Fruit fly (Drosophila melanogaster): ENCODE measurements around the gene Kap-alpha1.
A peak's percentile ranks its signal among the peaks of the same experiment; 100 is the strongest.

Gene Kap-alpha1

DNA sequence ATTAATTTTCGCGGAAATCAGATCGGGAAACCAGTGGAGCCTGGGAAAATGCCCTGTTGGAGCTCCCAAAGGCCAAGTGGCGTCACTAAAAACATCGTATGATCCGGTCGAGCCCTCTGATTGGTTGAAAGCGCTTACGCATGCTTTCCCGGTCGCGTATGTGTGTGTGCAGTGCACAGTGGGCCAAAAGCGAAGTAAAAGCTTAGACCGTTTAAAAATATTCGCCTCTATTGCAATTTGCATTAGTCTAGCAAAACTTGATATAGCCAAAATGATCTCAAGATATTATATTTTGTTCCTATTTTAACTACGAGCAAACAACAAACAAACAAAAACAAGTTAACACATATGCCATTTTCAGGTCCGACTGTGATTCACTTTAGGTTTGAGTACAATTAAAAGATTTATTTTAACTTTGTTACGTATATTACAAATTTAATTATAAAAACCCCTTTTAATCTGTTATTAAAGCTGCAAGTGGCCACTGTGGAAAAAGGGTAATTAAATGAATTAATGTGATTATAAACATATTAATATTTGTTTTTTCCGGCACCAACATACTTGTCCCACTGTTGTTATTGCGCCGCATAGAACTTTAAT lies 12.7 kb upstream of the Kap-alpha1 start (continued):
- TF ChIP-seq emc (GFP tag; optimal IDR thresholded peaks at IDR 0.05) (peak; percentile 36), Meics (GFP tag; optimal IDR thresholded peaks at IDR 0.05) (peak; percentile 94), CG10321 (GFP tag; IDR thresholded peaks at IDR 0.05) (0 out of 2 replicates have a peak, but pooled peaks have one; percentile 35), CG7556 (GFP tag; optimal IDR thresholded peaks at IDR 0.05) (peak; percentile 95), CG14965 (GFP tag; optimal IDR thresholded peaks at IDR 0.05; ENCODE audit: borderline replicate concordance) (peak; percentile 57), CG6254 (GFP tag; optimal IDR thresholded peaks at IDR 0.05) (peak; percentile 78), D19A (tag; optimal IDR thresholded peaks at IDR 0.05) (peak; percentile 81), Dip2 (GFP tag; IDR thresholded peaks at IDR 0.05) (no peak), Doc2 (GFP tag; IDR thresholded peaks at IDR 0.05) (no peak), CG1792 (GFP tag; optimal IDR thresholded peaks at IDR 0.05) (peak; percentile 53), CHES-1-like (GFP tag; optimal IDR thresholded peaks at IDR 0.05) (peak; percentile 66), CG12942 (GFP tag; optimal IDR thresholded peaks at IDR 0.05) (peak; percentile 62), eyg (GFP tag; optimal IDR thresholded peaks at IDR 0.05) (peak; percentile 55), Mrtf (GFP tag; IDR thresholded peaks at IDR 0.05) (peak; percentile 46; the same call in 1 of the 3 replicates), hbn (GFP tag; IDR thresholded peaks at IDR 0.05; ENCODE audit: partially characterized antibody) (no peak), Adf1 (GFP tag; IDR thresholded peaks at IDR 0.05) (peak; percentile 56), fru (optimal IDR thresholded peaks at IDR 0.05) (no peak), CG31441 (GFP tag; IDR thresholded peaks at IDR 0.05) (peak; percentile 91), lab (GFP tag; optimal IDR thresholded peaks at IDR 0.05) (peak; percentile 91), Xrp1 (GFP tag; IDR thresholded peaks at IDR 0.05) (peak; percentile 82), gem (tag; optimal IDR thresholded peaks at IDR 0.05) (peak; percentile 91), fu2 (GFP tag; optimal IDR thresholded peaks at IDR 0.05) (peak; percentile 71), Scr (GFP tag; IDR thresholded peaks at IDR 0.05; ENCODE audit: partially characterized antibody) (no peak; the same call in 1 of the 2 replicates), ara (GFP tag; IDR thresholded peaks at IDR 0.05) (peak; percentile 54; the same call in 1 of the 2 replicates), CG10462 (GFP tag; optimal IDR thresholded peaks at IDR 0.05) (peak; percentile 69), danr (GFP tag; IDR thresholded peaks at IDR 0.05) (no peak), CG4328 (GFP tag; optimal IDR thresholded peaks at IDR 0.05) (peak; percentile 93), her (GFP tag; optimal IDR thresholded peaks at IDR 0.05) (peak; percentile 73), en (GFP tag; optimal IDR thresholded peaks at IDR 0.05) (peak; percentile 19), wdn (GFP tag; IDR thresholded peaks at IDR 0.05) (no peak), cg (GFP tag; optimal IDR thresholded peaks at IDR 0.05) (peak; percentile 87), da (GFP tag; optimal IDR thresholded peaks at IDR 0.05) (peak; percentile 0), CG4617 (GFP tag; optimal IDR thresholded peaks at IDR 0.05; ENCODE audit: borderline replicate concordance) (no peak), ken (GFP tag; IDR thresholded peaks at IDR 0.05) (peak; percentile 60), CG4730 (GFP tag; IDR thresholded peaks at IDR 0.05) (0 out of 2 replicates have a peak, but pooled peaks have one; percentile 38), CG3847 (GFP tag; IDR thresholded peaks at IDR 0.05) (peak; percentile 74), Tbp (GFP tag; optimal IDR thresholded peaks at IDR 0.05) (no peak), CG15073 (GFP tag; optimal IDR thresholded peaks at IDR 0.05) (peak; percentile 52), lilli (GFP tag; optimal IDR thresholded peaks at IDR 0.05) (peak; percentile 90), Poxn (GFP tag; IDR thresholded peaks at IDR 0.05) (0 out of 2 replicates have a peak, but pooled peaks have one; percentile 3), wor (GFP tag; IDR thresholded peaks at IDR 0.05) (no peak; the same call in 1 of the 2 replicates), CG7928 (GFP tag; optimal IDR thresholded peaks at IDR 0.05) (peak; percentile 3), Ets65A (GFP tag) (peak; percentile 96), klu (GFP tag; IDR thresholded peaks at IDR 0.05) (peak; percentile 56; the same call in 1 of the 2 replicates), croc (GFP tag; conservative IDR thresholded peaks at IDR 0.05) (peak; percentile 49; the same call in 2 of the 3 replicates), CG3726 (GFP tag; IDR thresholded peaks at IDR 0.05) (no peak), Gsc (GFP tag; IDR thresholded peaks at IDR 0.05) (no peak), stwl (tag; optimal IDR thresholded peaks at IDR 0.05) (no peak), CG3995 (GFP tag; optimal IDR thresholded peaks at IDR 0.05) (peak; percentile 54), CG14667 (GFP tag; IDR thresholded peaks at IDR 0.05) (peak; percentile 47; the same call in 1 of the 2 replicates), CG6683 (GFP tag; optimal IDR thresholded peaks at IDR 0.05) (peak; percentile 66)

All from whole organism, embryonic.